Worm (Caenorhabditis elegans): ENCODE measurements around the gene clc-18.

ce11 chrV:4122415-4122814 lies 12.6 kb upstream of the clc-18 start, which contains the start of gene phat-5:
- TF ChIP-seq ceh-36 (tag; optimal IDR thresholded peaks at IDR 0.05) (no peak), B0310.2 (tag; optimal IDR thresholded peaks at IDR 0.05) (no peak), tbx-37 (GFP tag; conservative IDR thresholded peaks at IDR 0.05) (no peak), ceh-13 (GFP tag; optimal IDR thresholded peaks at IDR 0.05) (no peak), F13C5.2 (tag; optimal IDR thresholded peaks at IDR 0.05) (no peak), ama-1 (optimal IDR thresholded peaks at IDR 0.05) (no peak), tbx-11 (GFP tag; IDR thresholded peaks at IDR 0.05) (no peak), hmg-4 (GFP tag; optimal IDR thresholded peaks at IDR 0.05) (no peak), hnd-1 (tag; optimal IDR thresholded peaks at IDR 0.05) (no peak), sea-1 (GFP tag; conservative IDR thresholded peaks at IDR 0.05) (no peak), hmbx-1 (tag; optimal IDR thresholded peaks at IDR 0.05) (no peak)

Data from whole organism, early embryonic.